Worm (Caenorhabditis elegans) whole organism, midembryonic: ENCODE data around the gene unc-53.
"Not testable (repeated sequence)": the region's sequence is repeated elsewhere in the genome, so short reads cannot be mapped to it uniquely, and the experiment has no call there.

ENCODE experiments used
- T22C8.4 ChIP-seq: fragments of 200-800 bp; sonication (Bioruptor generic); IDR thresholded peaks from 2 replicates; pipeline ENCODE4 v1.3.6; 2022; ENCODE audit warnings: missing genetic modification characterization, missing compliant biosample characterization
- cog-1 ChIP-seq: sonication (generic microtip); optimal IDR thresholded peaks from 2 replicates; lab custom pipeline; 2016; ENCODE audit warnings: missing genetic modification characterization, missing compliant biosample characterization
- flt-1 ChIP-seq: fragments of 200-800 bp; sonication (Bioruptor generic); IDR thresholded peaks from 2 replicates; pipeline ENCODE4 v1.3.6; 2022; ENCODE audit warnings: missing genetic modification characterization, missing compliant biosample characterization
- klf-2 ChIP-seq: fragments of 200-800 bp; sonication (Bioruptor generic); conservative IDR thresholded peaks from 2 replicates; pipeline ENCODE4 v1.3.6; 2022; ENCODE audit warnings: missing genetic modification reagents, missing genetic modification characterization, missing compliant biosample characterization
- med-1 ChIP-seq: sonication (generic microtip); optimal IDR thresholded peaks from 2 replicates; lab custom pipeline; 2017; ENCODE audit warnings: missing genetic modification characterization, mild to moderate bottlenecking, missing compliant biosample characterization, antibody characterized with exemption, missing genetic modification reagents; ENCODE audit not compliant: insufficient read depth
- ref-1 ChIP-seq: fragments of 200-800 bp; sonication (Bioruptor generic); conservative IDR thresholded peaks from 2 replicates; pipeline ENCODE4 v1.3.6; 2022; ENCODE audit warnings: missing genetic modification reagents, missing genetic modification characterization, missing compliant biosample characterization
- tab-1 ChIP-seq: fragments of 200-800 bp; sonication (Bioruptor generic); IDR thresholded peaks from 2 replicates; pipeline ENCODE4 v1.3.6; 2022; ENCODE audit warnings: missing genetic modification characterization, missing compliant biosample characterization
- ztf-23 ChIP-seq: fragments of 200-800 bp; sonication (Bioruptor generic); IDR thresholded peaks from 2 replicates; pipeline ENCODE4 v1.3.6; 2022; ENCODE audit warnings: missing genetic modification reagents, missing genetic modification characterization, missing compliant biosample characterization
- ztf-29 ChIP-seq: fragments of 200-800 bp; sonication (Bioruptor generic); IDR thresholded peaks from 2 replicates; pipeline ENCODE4 v1.3.6; 2022; ENCODE audit warnings: missing genetic modification reagents, missing genetic modification characterization, missing compliant biosample characterization

The unc-53 gene

DNA sequence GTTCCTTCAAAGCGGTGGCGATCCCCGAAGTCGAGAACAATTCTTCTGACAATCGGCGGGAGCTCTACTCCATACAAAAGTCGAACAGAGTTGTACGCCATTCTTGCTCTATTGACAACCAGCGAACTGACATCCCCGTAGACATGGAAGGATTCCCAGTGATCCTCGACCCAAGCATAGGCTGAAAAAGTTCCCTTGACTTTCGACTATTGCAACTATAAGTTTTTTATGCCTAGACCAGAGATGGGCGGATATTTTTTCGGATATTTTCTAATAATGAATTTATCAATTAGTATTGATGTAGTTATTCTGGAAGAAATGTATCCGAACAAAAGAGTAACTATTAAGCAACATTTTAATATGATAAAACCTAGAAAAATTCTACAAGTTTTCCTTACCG is 32.5 kb upstream of the unc-53 start, which contains the start of gene W10C6.2:
Gene W10C6.2, minus strand, starts transcription at position 101 of the 400 bp plus-strand sequence.
- not testable (repeated sequence) for TF ChIP-seq tab-1, ref-1, klf-2 (GFP tag; lab: Robert Waterston, UW)

- TF ChIP-seq ref-1 (GFP tag; lab: Robert Waterston, UW) (no peak), T22C8.4 (GFP tag; lab: Robert Waterston, UW) (no peak), tab-1 (GFP tag; lab: Robert Waterston, UW) (no peak), ztf-23 (GFP tag; lab: Robert Waterston, UW) (no peak), med-1 (GFP tag; lab: Kevin White, UChicago) (no peak), flt-1 (GFP tag; lab: Robert Waterston, UW) (no peak), ztf-29 (GFP tag; lab: Robert Waterston, UW) (no peak), cog-1 (tag; lab: Kevin White, UChicago) (no peak), klf-2 (GFP tag; lab: Robert Waterston, UW) (no peak)
Observed at ce11 chrII:11112419-11112818, 23.2 kb upstream of the unc-53 start, which contains the start of gene mat-2. Gene mat-2 (plus strand): TSS chrII:11112719.

- TF ChIP-seq ztf-23 (GFP tag; lab: Robert Waterston, UW) (no peak), cog-1 (tag; lab: Kevin White, UChicago) (no peak), med-1 (GFP tag; lab: Kevin White, UChicago) (no peak), klf-2 (GFP tag; lab: Robert Waterston, UW) (no peak), tab-1 (GFP tag; lab: Robert Waterston, UW) (no peak), ztf-29 (GFP tag; lab: Robert Waterston, UW) (no peak), flt-1 (GFP tag; lab: Robert Waterston, UW) (no peak), T22C8.4 (GFP tag; lab: Robert Waterston, UW) (no peak), ref-1 (GFP tag; lab: Robert Waterston, UW) (no peak)
Observed at ce11 chrII:11111107-11111506, 21.9 kb upstream of the unc-53 start, which contains the start of gene glb-4. Gene glb-4 (minus strand): TSS chrII:11111207.

DNA sequence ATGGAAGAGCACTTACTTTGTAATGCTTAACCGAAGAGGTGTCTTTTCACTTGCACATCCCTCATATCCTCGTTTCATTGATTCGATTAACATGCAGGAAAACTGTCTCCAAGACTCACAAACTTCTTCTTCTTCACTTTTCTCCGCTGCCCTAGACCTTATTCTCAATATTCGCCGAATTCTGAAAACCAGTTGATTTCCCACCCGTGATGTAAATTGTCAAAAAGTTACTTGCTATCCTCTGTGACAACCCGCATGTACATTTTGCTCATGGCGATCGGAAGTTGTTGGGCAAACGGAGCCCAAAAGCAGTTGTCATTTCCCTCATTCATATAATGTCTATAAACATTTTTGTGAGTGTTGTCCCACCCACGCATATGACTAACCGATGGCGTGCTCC is 21.2 kb upstream of the unc-53 start:
- TF ChIP-seq cog-1 (tag; lab: Kevin White, UChicago) (no peak), flt-1 (GFP tag; lab: Robert Waterston, UW) (no peak), ztf-23 (GFP tag; lab: Robert Waterston, UW) (no peak), ref-1 (GFP tag; lab: Robert Waterston, UW) (no peak), klf-2 (GFP tag; lab: Robert Waterston, UW) (no peak), med-1 (GFP tag; lab: Kevin White, UChicago) (no peak), T22C8.4 (GFP tag; lab: Robert Waterston, UW) (no peak), ztf-29 (GFP tag; lab: Robert Waterston, UW) (no peak), tab-1 (GFP tag; lab: Robert Waterston, UW) (no peak)

DNA sequence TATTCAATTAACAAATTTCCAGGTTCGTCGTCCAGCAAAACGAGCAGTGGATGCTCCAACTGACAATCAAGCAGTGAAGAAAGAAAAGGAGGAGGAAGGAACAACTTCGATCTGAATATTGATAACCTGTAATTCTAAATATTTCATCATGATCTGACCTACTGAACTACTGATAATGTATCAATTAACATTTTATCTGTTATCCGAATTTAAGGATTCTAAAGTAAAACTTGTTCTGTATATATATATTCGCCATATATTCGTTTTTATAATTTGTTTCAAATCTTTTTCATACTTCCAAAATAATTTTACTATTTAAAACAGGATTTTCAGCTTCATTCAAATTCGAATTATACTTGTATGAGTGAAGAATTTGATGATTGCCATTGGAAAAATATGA is 18.6 kb upstream of the unc-53 start, which contains the start of gene apc-17:
Gene apc-17, plus strand, starts transcription at position 301 of the 400 bp plus-strand sequence.
- TF ChIP-seq ztf-29 (GFP tag; lab: Robert Waterston, UW) (no peak), klf-2 (GFP tag; lab: Robert Waterston, UW) (no peak), med-1 (GFP tag; lab: Kevin White, UChicago) (no peak), ref-1 (GFP tag; lab: Robert Waterston, UW) (no peak), tab-1 (GFP tag; lab: Robert Waterston, UW) (no peak), cog-1 (tag; lab: Kevin White, UChicago) (no peak), ztf-23 (GFP tag; lab: Robert Waterston, UW) (no peak), T22C8.4 (GFP tag; lab: Robert Waterston, UW) (no peak), flt-1 (GFP tag; lab: Robert Waterston, UW) (no peak)

DNA sequence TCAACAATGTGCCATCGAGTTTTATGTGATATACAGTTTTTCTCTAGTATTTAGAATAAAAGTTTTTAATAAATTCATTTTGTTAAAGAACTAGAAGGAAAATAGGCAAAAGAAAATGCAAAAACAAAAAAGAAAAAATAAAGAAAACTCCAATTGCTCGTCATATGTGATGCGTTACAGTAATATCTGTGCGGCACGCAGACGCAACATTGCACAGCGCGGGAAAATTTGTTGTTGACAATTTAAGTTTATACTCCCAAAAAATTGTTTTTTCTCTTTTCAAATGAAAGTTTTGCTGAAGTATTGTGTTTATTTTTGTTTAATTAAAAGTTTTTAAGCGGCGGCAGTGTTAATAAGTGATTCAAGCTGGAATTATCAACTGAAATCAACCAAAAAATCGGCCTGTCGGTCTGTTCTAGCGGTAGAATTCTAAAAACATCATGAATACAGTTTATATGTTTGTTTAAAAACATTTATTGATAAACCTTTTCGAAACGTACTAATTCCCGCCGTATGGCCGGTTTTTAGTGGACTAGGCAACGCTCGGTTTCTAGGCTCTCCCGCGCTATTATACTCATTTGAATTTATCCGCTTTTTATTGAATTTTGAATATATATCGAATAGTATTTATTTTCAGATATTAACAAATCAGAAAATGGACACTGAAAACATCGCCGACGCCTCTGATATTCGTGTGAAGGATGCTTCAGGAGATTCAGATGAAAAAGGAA is 16.9 kb upstream of the unc-53 start, which contains the start of gene nasp-1:
Gene nasp-1, plus strand, starts transcription at position 632 of the 731 bp plus-strand sequence.
- TF ChIP-seq ref-1 (GFP tag; lab: Robert Waterston, UW) (no peak), ztf-23 (GFP tag; lab: Robert Waterston, UW) (no peak), ztf-29 (GFP tag; lab: Robert Waterston, UW) (no peak), med-1 (GFP tag; lab: Kevin White, UChicago) (no peak), cog-1 (tag; lab: Kevin White, UChicago) (no peak)

DNA sequence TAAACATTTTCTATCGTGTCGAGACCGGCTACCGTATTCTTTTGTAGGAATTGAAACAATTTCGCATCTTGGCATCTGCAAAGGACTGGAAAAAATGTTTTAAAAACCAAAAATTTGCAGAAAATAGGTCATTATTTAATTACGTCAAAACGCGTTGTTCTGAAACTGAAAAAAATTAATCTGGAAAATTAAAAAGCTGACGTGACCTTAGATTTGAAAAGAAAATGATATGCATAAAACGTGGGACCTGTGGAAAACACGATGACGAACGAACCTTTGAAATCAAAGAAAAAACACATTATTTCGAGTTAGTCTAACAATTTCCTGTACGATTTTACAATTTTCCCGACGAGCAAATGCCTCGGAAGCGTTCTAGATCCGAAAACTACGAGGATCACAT is 14.9 kb upstream of the unc-53 start, which contains the start of gene C09H10.9:
Gene C09H10.9, plus strand, starts transcription at position 301 of the 400 bp plus-strand sequence.
- TF ChIP-seq T22C8.4 (GFP tag; lab: Robert Waterston, UW) (no peak), flt-1 (GFP tag; lab: Robert Waterston, UW) (no peak), ztf-23 (GFP tag; lab: Robert Waterston, UW) (no peak), ref-1 (GFP tag; lab: Robert Waterston, UW) (no peak), med-1 (GFP tag; lab: Kevin White, UChicago) (no peak), ztf-29 (GFP tag; lab: Robert Waterston, UW) (no peak), tab-1 (GFP tag; lab: Robert Waterston, UW) (no peak), cog-1 (tag; lab: Kevin White, UChicago) (no peak)

DNA sequence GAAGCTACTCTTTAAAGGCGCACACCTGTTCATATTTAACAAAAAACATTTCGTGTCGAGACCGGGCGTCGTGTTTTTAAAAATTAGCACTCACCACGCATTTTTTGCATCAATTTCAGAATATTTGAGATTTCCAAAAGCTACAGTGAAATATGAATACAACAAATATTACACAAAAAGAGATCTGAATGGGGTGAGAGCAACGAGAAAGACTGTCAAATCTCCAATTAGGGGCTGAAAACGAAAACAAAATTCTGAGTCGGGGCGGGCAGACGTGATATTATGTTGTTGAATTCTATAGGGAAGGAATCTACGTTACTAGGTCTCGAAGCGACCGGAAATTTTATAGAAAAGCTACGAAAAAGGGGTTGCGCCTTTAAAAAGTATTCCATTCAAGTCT is 14.4 kb upstream of the unc-53 start, which contains the start of gene C09H10.5:
Gene C09H10.5, minus strand, starts transcription at position 101 of the 400 bp plus-strand sequence.
- TF ChIP-seq cog-1 (tag; lab: Kevin White, UChicago) (no peak), klf-2 (GFP tag; lab: Robert Waterston, UW) (no peak), tab-1 (GFP tag; lab: Robert Waterston, UW) (no peak), T22C8.4 (GFP tag; lab: Robert Waterston, UW) (no peak), med-1 (GFP tag; lab: Kevin White, UChicago) (no peak)
